Fruit fly (Drosophila melanogaster) whole organism, embryonic: ENCODE data around the gene Pat1.

Source experiments
- ATbp ChIP-seq: fragments of 200-800 bp; sonication (Bioruptor generic); optimal IDR thresholded peaks from 2 replicates; lab custom pipeline; 2017; ENCODE audit warnings: missing biosample characterization, mild to moderate bottlenecking, missing genetic modification characterization, missing genetic modification reagents
- CG10543 ChIP-seq: fragments of 200-800 bp; sonication (Bioruptor generic); optimal IDR thresholded peaks from 3 replicates; lab custom pipeline; 2017; ENCODE audit warnings: missing biosample characterization, mild to moderate bottlenecking, missing genetic modification characterization, moderate library complexity
- CG11504 ChIP-seq: fragments of 200-800 bp; sonication (Bioruptor generic); optimal IDR thresholded peaks from 3 replicates; lab custom pipeline; 2019; ENCODE audit warnings: missing biosample characterization, mild to moderate bottlenecking, missing genetic modification characterization, moderate library complexity
- CG12071 ChIP-seq: fragments of 200-800 bp; sonication (Bioruptor generic); optimal IDR thresholded peaks from 3 replicates; lab custom pipeline; 2018; ENCODE audit warnings: missing biosample characterization, mild to moderate bottlenecking, missing genetic modification characterization
- CG15011 ChIP-seq: fragments of 200-800 bp; sonication (Bioruptor generic); optimal IDR thresholded peaks from 3 replicates; lab custom pipeline; 2018; ENCODE audit warnings: missing biosample characterization, mild to moderate bottlenecking, missing genetic modification characterization
- CG15269 ChIP-seq: fragments of 200-800 bp; sonication (Bioruptor generic); optimal IDR thresholded peaks from 2 replicates; lab custom pipeline; 2018; ENCODE audit warnings: missing biosample characterization, mild to moderate bottlenecking, missing genetic modification characterization, moderate library complexity
- CG15514 ChIP-seq: fragments of 200-800 bp; sonication (Bioruptor generic); optimal IDR thresholded peaks from 3 replicates; lab custom pipeline; 2017; ENCODE audit warnings: missing biosample characterization, missing genetic modification characterization, mild to moderate bottlenecking, moderate library complexity, missing genetic modification reagents
- CG17359 ChIP-seq: fragments of 200-800 bp; sonication (Bioruptor generic); optimal IDR thresholded peaks from 3 replicates; lab custom pipeline; 2018; ENCODE audit warnings: missing biosample characterization, mild to moderate bottlenecking, missing genetic modification characterization, moderate library complexity
- CG18599 ChIP-seq: fragments of 200-800 bp; sonication (Bioruptor generic); optimal IDR thresholded peaks from 3 replicates; lab custom pipeline; 2017; ENCODE audit warnings: missing biosample characterization, missing genetic modification characterization, mild to moderate bottlenecking, moderate library complexity, missing genetic modification reagents
- CG2889 ChIP-seq: fragments of 200-800 bp; sonication (Bioruptor generic); IDR thresholded peaks from 3 replicates; pipeline ENCODE4 v1.3.6; 2022; ENCODE audit warnings: missing biosample characterization, missing genetic modification characterization
- CG32532 ChIP-seq: fragments of 200-800 bp; sonication (Bioruptor generic); IDR thresholded peaks from 2 replicates; pipeline ENCODE4 v1.3.6; 2022; ENCODE audit warnings: missing biosample characterization, missing genetic modification characterization
- CG5245 ChIP-seq: fragments of 200-800 bp; sonication (Bioruptor generic); optimal IDR thresholded peaks from 3 replicates; lab custom pipeline; 2016; ENCODE audit warnings: missing biosample characterization, missing genetic modification characterization
- CG6854 ChIP-seq: fragments of 200-800 bp; sonication (Bioruptor generic); optimal IDR thresholded peaks from 3 replicates; lab custom pipeline; 2017; ENCODE audit warnings: missing biosample characterization, mild to moderate bottlenecking, missing genetic modification characterization
- CG9876 ChIP-seq: fragments of 200-800 bp; sonication (Bioruptor generic); optimal IDR thresholded peaks from 2 replicates; lab custom pipeline; 2016; ENCODE audit warnings: missing biosample characterization, missing genetic modification characterization
- Chrac-16 ChIP-seq: fragments of 200-800 bp; sonication (Bioruptor generic); optimal IDR thresholded peaks from 3 replicates; lab custom pipeline; 2016; ENCODE audit warnings: missing biosample characterization, missing genetic modification characterization
- Dbx ChIP-seq: fragments of 200-800 bp; sonication (Bioruptor generic); IDR thresholded peaks from 3 replicates; pipeline ENCODE4 v1.3.6; 2022; ENCODE audit warnings: missing biosample characterization, missing genetic modification characterization
- Dip3 ChIP-seq: fragments of 200-800 bp; sonication (Bioruptor generic); optimal IDR thresholded peaks from 3 replicates; lab custom pipeline; 2016; ENCODE audit warnings: missing biosample characterization, missing genetic modification characterization
- Doc3 ChIP-seq: fragments of 200-800 bp; sonication (Bioruptor generic); IDR thresholded peaks from 3 replicates; pipeline ENCODE4 v1.3.6; 2022; ENCODE audit warnings: missing biosample characterization, missing genetic modification characterization; ENCODE audit not compliant: partially characterized antibody
- Ets65A ChIP-seq: fragments of 200-800 bp; sonication (Bioruptor generic); peaks from one replicate; lab custom pipeline; 2016; ENCODE audit warnings: missing biosample characterization, missing genetic modification characterization
- H15 ChIP-seq: fragments of 200-800 bp; sonication (Bioruptor generic); IDR thresholded peaks from 3 replicates; pipeline ENCODE4 v1.3.6; 2022; ENCODE audit warnings: missing biosample characterization, missing genetic modification characterization
- Hey ChIP-seq: fragments of 200-800 bp; sonication (Bioruptor generic); optimal IDR thresholded peaks from 3 replicates; lab custom pipeline; 2018; ENCODE audit warnings: missing biosample characterization, mild to moderate bottlenecking, missing genetic modification characterization
- Hmr ChIP-seq: fragments of 200-800 bp; sonication (Bioruptor generic); optimal IDR thresholded peaks from 3 replicates; lab custom pipeline; 2017; ENCODE audit warnings: mild to moderate bottlenecking, missing biosample characterization, missing genetic modification reagents, missing genetic modification characterization
- Hr3 ChIP-seq: fragments of 200-800 bp; sonication (Bioruptor generic); optimal IDR thresholded peaks from 3 replicates; lab custom pipeline; 2016; ENCODE audit warnings: missing biosample characterization, missing genetic modification characterization
- Hr51 ChIP-seq, 2 experiments: fragments of 200-800 bp; sonication (Bioruptor generic); optimal IDR thresholded peaks; 2 replicates in 1 of 2; 3 replicates in 1 of 2; lab custom pipeline; 2016 to 2018; ENCODE audit warnings: missing biosample characterization in 2 of 2, missing genetic modification characterization in 2 of 2, mild to moderate bottlenecking in 1 of 2, moderate library complexity in 1 of 2
- Med ChIP-seq: fragments of 200-800 bp; sonication (Bioruptor generic); peaks from one replicate; lab custom pipeline; 2016; ENCODE audit warnings: missing biosample characterization, missing genetic modification characterization, mild to moderate bottlenecking, inconsistent platforms, moderate library complexity
- Meics ChIP-seq: fragments of 200-800 bp; sonication (Bioruptor generic); optimal IDR thresholded peaks from 2 replicates; lab custom pipeline; 2017; ENCODE audit warnings: missing biosample characterization, mild to moderate bottlenecking, missing genetic modification characterization
- Nf-YA ChIP-seq: fragments of 200-800 bp; sonication (Bioruptor generic); IDR thresholded peaks from 2 replicates; pipeline ENCODE4 v1.3.6; 2022; ENCODE audit warnings: missing biosample characterization, missing genetic modification characterization
- Oaz ChIP-seq: fragments of 200-800 bp; sonication (Bioruptor generic); IDR thresholded peaks from 2 replicates; pipeline ENCODE4 v1.3.6; 2022; ENCODE audit warnings: missing biosample characterization, missing genetic modification characterization
- Sox100B ChIP-seq: fragments of 200-800 bp; sonication (Bioruptor generic); optimal IDR thresholded peaks from 3 replicates; lab custom pipeline; 2018; ENCODE audit warnings: missing biosample characterization, mild to moderate bottlenecking, missing genetic modification characterization
- Sox102F ChIP-seq: fragments of 200-800 bp; sonication (Bioruptor generic); optimal IDR thresholded peaks from 2 replicates; lab custom pipeline; 2018; ENCODE audit warnings: missing biosample characterization, mild to moderate bottlenecking, missing genetic modification characterization, moderate library complexity
- Vsx1 ChIP-seq: fragments of 200-800 bp; sonication (Bioruptor generic); optimal IDR thresholded peaks from 2 replicates; lab custom pipeline; 2017; ENCODE audit warnings: missing biosample characterization, mild to moderate bottlenecking, missing genetic modification characterization, missing genetic modification reagents
- ab ChIP-seq: fragments of 200-800 bp; sonication (Bioruptor generic); optimal IDR thresholded peaks from 2 replicates; lab custom pipeline; 2016; ENCODE audit warnings: missing biosample characterization, missing genetic modification characterization
- ap ChIP-seq: fragments of 200-800 bp; sonication (Bioruptor generic); IDR thresholded peaks from 2 replicates; pipeline ENCODE4 v1.3.6; 2022; ENCODE audit warnings: missing biosample characterization, missing genetic modification characterization
- ase ChIP-seq: fragments of 200-800 bp; sonication (Bioruptor generic); IDR thresholded peaks from 3 replicates; pipeline ENCODE4 v1.3.6; 2022; ENCODE audit warnings: missing biosample characterization, missing genetic modification characterization
- cwo ChIP-seq: fragments of 200-800 bp; sonication (Bioruptor generic); optimal IDR thresholded peaks from 3 replicates; lab custom pipeline; 2017; ENCODE audit warnings: missing biosample characterization, missing genetic modification characterization, mild to moderate bottlenecking, moderate library complexity, missing genetic modification reagents
- dysf ChIP-seq: fragments of 200-800 bp; sonication (Bioruptor generic); IDR thresholded peaks from 3 replicates; pipeline ENCODE4 v1.3.6; 2022; ENCODE audit warnings: missing biosample characterization, missing genetic modification characterization
- esg ChIP-seq: fragments of 200-800 bp; sonication (Bioruptor generic); conservative IDR thresholded peaks from 2 replicates; pipeline ENCODE4 v1.3.6; 2022; ENCODE audit warnings: missing biosample characterization, missing genetic modification characterization
- eyg ChIP-seq: fragments of 200-800 bp; sonication (Bioruptor generic); optimal IDR thresholded peaks from 3 replicates; lab custom pipeline; 2016; ENCODE audit warnings: missing biosample characterization, missing genetic modification characterization
- gt ChIP-seq: fragments of 200-800 bp; sonication (Bioruptor generic); IDR thresholded peaks from 2 replicates; pipeline ENCODE4 v1.3.6; 2022; ENCODE audit warnings: missing biosample characterization, missing genetic modification characterization
- hkb ChIP-seq, 2 experiments: fragments of 200-800 bp in 1 of 2; fragments of >200 bp in 1 of 2; sonication (Bioruptor generic) in 1 of 2; IDR thresholded peaks in 1 of 2; optimal IDR thresholded peaks in 1 of 2; 2 replicates each; pipeline versions ENCODE4 v1.3.6 to Lab custom; 2017 to 2022; ENCODE audit warnings: missing biosample characterization in 1 of 2, missing genetic modification characterization in 1 of 2
- lab ChIP-seq: fragments of 200-800 bp; sonication (Bioruptor generic); optimal IDR thresholded peaks from 3 replicates; lab custom pipeline; 2017; ENCODE audit warnings: missing biosample characterization, missing genetic modification characterization, mild to moderate bottlenecking, moderate library complexity, missing genetic modification reagents
- luna ChIP-seq: fragments of 200-800 bp; sonication (Bioruptor generic); optimal IDR thresholded peaks from 2 replicates; lab custom pipeline; 2016; ENCODE audit warnings: missing biosample characterization, missing genetic modification characterization
- nmo ChIP-seq: fragments of 200-800 bp; sonication (Bioruptor generic); optimal IDR thresholded peaks from 2 replicates; lab custom pipeline; 2018; ENCODE audit warnings: missing biosample characterization, mild to moderate bottlenecking, missing genetic modification characterization, moderate library complexity
- odd ChIP-seq: fragments of 200-800 bp; sonication (Bioruptor generic); optimal IDR thresholded peaks from 2 replicates; lab custom pipeline; 2017; ENCODE audit warnings: missing biosample characterization, mild to moderate bottlenecking, missing genetic modification characterization
- sens ChIP-seq: fragments of 200-800 bp; sonication (Bioruptor generic); peaks from one replicate; lab custom pipeline; 2016; ENCODE audit warnings: missing biosample characterization, missing genetic modification characterization
- stc ChIP-seq: fragments of 200-800 bp; sonication (Bioruptor generic); IDR thresholded peaks from 2 replicates; pipeline ENCODE4 v1.3.6; 2022; ENCODE audit warnings: missing biosample characterization, missing genetic modification characterization
- stwl ChIP-seq: fragments of 200-800 bp; sonication (Bioruptor generic); optimal IDR thresholded peaks from 3 replicates; lab custom pipeline; 2018; ENCODE audit warnings: missing biosample characterization, mild to moderate bottlenecking, missing genetic modification characterization, moderate library complexity
- tna ChIP-seq: fragments of 200-800 bp; sonication (Bioruptor generic); IDR thresholded peaks from 2 replicates; pipeline ENCODE4 v1.3.6; 2022; ENCODE audit warnings: missing biosample characterization, missing genetic modification characterization; ENCODE audit not compliant: partially characterized antibody
- tup ChIP-seq: fragments of 200-800 bp; sonication (Bioruptor generic); optimal IDR thresholded peaks from 2 replicates; lab custom pipeline; 2016; ENCODE audit warnings: missing biosample characterization, mild to moderate bottlenecking, missing genetic modification characterization, moderate library complexity
- unc-4 ChIP-seq: fragments of 200-800 bp; sonication (Bioruptor generic); IDR thresholded peaks from 2 replicates; pipeline ENCODE4 v1.3.6; 2022; ENCODE audit warnings: missing biosample characterization, missing genetic modification characterization; ENCODE audit not compliant: partially characterized antibody

The Pat1 gene

DNA sequence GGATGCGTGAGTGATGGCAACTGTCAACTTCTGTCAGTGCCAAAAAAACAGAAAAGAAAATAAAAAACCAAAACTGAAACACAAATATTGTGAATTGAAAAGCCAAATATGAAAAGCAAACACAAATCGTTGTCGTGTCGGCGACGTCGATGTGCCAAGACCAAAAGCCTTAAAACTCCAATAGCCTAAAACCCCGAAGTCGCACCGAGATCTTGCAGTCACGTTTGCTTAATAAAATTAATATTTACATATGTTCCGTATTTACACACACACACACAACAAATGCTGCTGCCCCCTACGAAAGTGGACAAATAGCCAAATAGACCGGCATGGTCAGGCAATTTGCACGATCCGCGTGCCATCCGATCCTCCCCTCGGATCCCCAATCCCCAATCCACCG lies 47.5 kb downstream of the Pat1 start (continued):
- TF ChIP-seq Meics (peak; percentile 27), ab (no peak), eyg (GFP tag; lab: Kevin White, UChicago) (no peak), CG32532 (GFP tag; lab: Robert Waterston, UW) (no peak), CG18599 (GFP tag; lab: Kevin White, UChicago) (peak; percentile 37), H15 (GFP tag; lab: Robert Waterston, UW) (no peak), CG15514 (GFP tag; lab: Kevin White, UChicago) (peak; percentile 42), Hr3 (GFP tag; lab: Kevin White, UChicago) (no peak), Sox102F (GFP tag; lab: Kevin White, UChicago) (peak; percentile 9), dysf (GFP tag; lab: Robert Waterston, UW) (peak; percentile 48; the same call in 1 of the 3 replicates), CG17359 (tag; lab: Kevin White, UChicago) (peak; percentile 47), Dip3 (no peak), tup (GFP tag; lab: Kevin White, UChicago) (no peak), ase (GFP tag; lab: Robert Waterston, UW) (no peak), Ets65A (GFP tag; lab: Kevin White, UChicago) (peak; percentile 9), CG10543 (peak; percentile 29), Hmr (peak; percentile 38), hkb (optimal IDR thresholded peaks at IDR 0.05; lab: Kevin White, UChicago) (no peak), hkb (GFP tag; IDR thresholded peaks at IDR 0.05; lab: Robert Waterston, UW) (peak; percentile 49), tna (GFP tag; lab: Robert Waterston, UW) (no peak), stc (GFP tag; lab: Robert Waterston, UW) (0 out of 2 replicates have a peak, but pooled peaks have one; percentile 26), unc-4 (GFP tag; lab: Robert Waterston, UW) (no peak), sens (GFP tag; lab: Kevin White, UChicago) (peak; percentile 23), lab (peak; percentile 56), CG5245 (no peak), CG15011 (peak; percentile 8), cwo (GFP tag; lab: Kevin White, UChicago) (peak; percentile 14), CG9876 (GFP tag; lab: Kevin White, UChicago) (no peak), CG12071 (peak; percentile 41), odd (peak; percentile 46), Med (GFP tag; lab: Kevin White, UChicago) (peak; percentile 8), Vsx1 (GFP tag; lab: Kevin White, UChicago) (peak; percentile 44), CG2889 (GFP tag; lab: Robert Waterston, UW) (no peak), nmo (GFP tag; lab: Kevin White, UChicago) (no peak), luna (GFP tag; lab: Kevin White, UChicago) (no peak), Nf-YA (GFP tag; lab: Robert Waterston, UW) (no peak), CG15269 (tag; lab: Kevin White, UChicago) (peak; percentile 32), CG11504 (tag; lab: Kevin White, UChicago) (peak; percentile 11), ATbp (GFP tag; lab: Kevin White, UChicago) (peak; percentile 57), Sox100B (GFP tag; lab: Kevin White, UChicago) (peak; percentile 39), Hey (tag; lab: Kevin White, UChicago) (no peak), gt (GFP tag; lab: Robert Waterston, UW) (no peak), Hr51 (GFP tag; optimal IDR thresholded peaks at IDR 0.05; lab: Kevin White, UChicago) (peak in 1 of 2 experiments; percentile 9), Doc3 (GFP tag; lab: Robert Waterston, UW) (no peak), stwl (tag; lab: Kevin White, UChicago) (no peak), CG6854 (GFP tag; lab: Kevin White, UChicago) (no peak), esg (GFP tag; lab: Robert Waterston, UW) (no peak), Oaz (GFP tag; lab: Robert Waterston, UW) (no peak), Chrac-16 (GFP tag; lab: Kevin White, UChicago) (no peak), ap (no peak), Dbx (GFP tag; lab: Robert Waterston, UW) (0 out of 3 replicates have a peak, but pooled peaks have one; percentile 34)
